Worm (Caenorhabditis elegans): Measurements from ENCODE around the gene cpg-2.

The cpg-2 gene

ce11 chrIII:7146341-7146740 is 42.6 kb upstream of the cpg-2 start:
- no peak for TF ChIP-seq ceh-82 (tag; optimal IDR thresholded peaks at IDR 0.05)
- TF ChIP-seq ces-1 (GFP tag; optimal IDR thresholded peaks at IDR 0.05), result no peak
- TF ChIP-seq nhr-47 (tag; optimal IDR thresholded peaks at IDR 0.05), result no peak
- no peak for TF ChIP-seq mab-9 (GFP tag; IDR thresholded peaks at IDR 0.05)
- no peak for TF ChIP-seq nhr-11 (tag; optimal IDR thresholded peaks at IDR 0.05)
- no peak for TF ChIP-seq sptf-1 (tag; optimal IDR thresholded peaks at IDR 0.05)
- no peak for TF ChIP-seq lin-14 (GFP tag; optimal IDR thresholded peaks at IDR 0.05)
- TF ChIP-seq pax-3 (tag; optimal IDR thresholded peaks at IDR 0.05), result no peak
- TF ChIP-seq vab-15 (tag; optimal IDR thresholded peaks at IDR 0.05), result no peak

DNA sequence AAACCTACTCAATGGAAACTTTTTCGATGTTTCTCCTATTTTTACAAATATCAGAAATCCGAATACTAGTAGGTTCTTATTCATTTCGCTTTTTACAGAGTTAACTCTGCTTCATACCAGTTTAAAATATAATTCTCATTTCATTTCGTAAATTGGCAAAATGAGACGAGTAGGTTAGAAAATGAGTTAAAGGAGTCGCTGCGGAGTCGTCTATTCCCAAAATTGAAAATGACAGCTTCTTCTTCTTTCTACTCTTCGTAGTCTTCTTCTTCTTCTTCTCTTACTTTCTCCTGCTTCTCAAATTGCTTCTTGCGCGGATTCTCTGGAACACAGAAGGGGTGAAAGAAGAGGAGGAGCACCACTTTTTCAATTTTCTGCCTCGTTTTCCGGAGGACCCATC is 41.0 kb upstream of the cpg-2 start, which contains the start of gene glr-2:
Gene glr-2 (minus strand): TSS at position 211 of the 400 bp plus-strand sequence.
- TF ChIP-seq dsc-1 (tag; optimal IDR thresholded peaks at IDR 0.05) (no peak), lin-14 (GFP tag; optimal IDR thresholded peaks at IDR 0.05) (peak; percentile 35), nhr-85 (tag) (no peak), mdl-1 (tag; optimal IDR thresholded peaks at IDR 0.05) (no peak), ceh-8 (GFP tag; optimal IDR thresholded peaks at IDR 0.05) (peak; percentile 13), nhr-28 (tag; optimal IDR thresholded peaks at IDR 0.05) (no peak), snpc-4 (tag; optimal IDR thresholded peaks at IDR 0.05) (no peak), tlp-1 (tag; optimal IDR thresholded peaks at IDR 0.05) (no peak), rnt-1 (tag; optimal IDR thresholded peaks at IDR 0.05) (no peak), tbx-2 (tag; optimal IDR thresholded peaks at IDR 0.05) (no peak), aly-2 (tag; optimal IDR thresholded peaks at IDR 0.05) (no peak)

DNA sequence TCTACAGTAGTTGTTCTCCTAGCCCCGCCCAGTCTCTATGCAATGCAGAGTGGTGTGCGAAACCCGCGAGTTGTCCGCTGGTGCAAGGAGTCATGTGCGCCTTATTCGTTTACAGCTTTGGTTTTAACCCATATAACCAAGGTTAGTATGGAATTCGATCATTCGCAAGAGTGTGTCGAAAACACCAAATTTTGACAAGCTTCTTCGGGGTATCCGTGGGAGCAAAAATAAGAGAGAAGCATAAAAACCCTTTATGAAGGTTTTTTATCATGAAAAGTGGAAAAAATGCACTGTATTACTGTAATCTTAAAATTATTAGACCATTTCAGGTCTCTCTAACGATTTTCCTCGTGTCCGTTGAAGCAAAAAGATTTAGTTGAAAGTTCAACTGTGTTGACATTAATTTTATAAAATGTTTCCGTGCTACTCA is 38.4 kb upstream of the cpg-2 start:
- TF ChIP-seq nhr-237 (tag; optimal IDR thresholded peaks at IDR 0.05) (no peak), efl-1 (optimal IDR thresholded peaks at IDR 0.05) (peak in 1 of 2 experiments; percentile 41), efl-1 (GFP tag; optimal IDR thresholded peaks at IDR 0.05 in 1 of 2) (peak in 1 of 2 experiments; percentile 50), alr-1 (tag; optimal IDR thresholded peaks at IDR 0.05; ENCODE audit: borderline replicate concordance) (no peak), fkh-4 (tag; optimal IDR thresholded peaks at IDR 0.05; ENCODE audit: borderline replicate concordance) (no peak), ama-1 (optimal IDR thresholded peaks at IDR 0.05) (peak; percentile 42), lin-35 (GFP tag; optimal IDR thresholded peaks at IDR 0.05) (no peak), unc-30 (tag; optimal IDR thresholded peaks at IDR 0.05) (no peak), irx-1 (tag; optimal IDR thresholded peaks at IDR 0.05) (no peak), sup-37 (GFP tag; optimal IDR thresholded peaks at IDR 0.05) (no peak), snu-23 (GFP tag; optimal IDR thresholded peaks at IDR 0.05) (peak; percentile 45), ceh-63 (GFP tag; optimal IDR thresholded peaks at IDR 0.05) (no peak), aha-1 (tag; optimal IDR thresholded peaks at IDR 0.05) (no peak), C16A3.4 (tag; optimal IDR thresholded peaks at IDR 0.05) (no peak), C34B4.2 (tag; optimal IDR thresholded peaks at IDR 0.05) (no peak), sptf-1 (tag; optimal IDR thresholded peaks at IDR 0.05) (no peak), zip-4 (GFP tag; optimal IDR thresholded peaks at IDR 0.05) (peak; percentile 32), unc-62 (GFP tag; optimal IDR thresholded peaks at IDR 0.05) (no peak), nhr-47 (tag; optimal IDR thresholded peaks at IDR 0.05) (peak; percentile 74), dsc-1 (tag; optimal IDR thresholded peaks at IDR 0.05) (peak; percentile 33), nhr-77 (tag; optimal IDR thresholded peaks at IDR 0.05) (no peak), nhr-84 (tag; optimal IDR thresholded peaks at IDR 0.05) (no peak), nhr-76 (tag; optimal IDR thresholded peaks at IDR 0.05) (no peak), jun-1 (tag; optimal IDR thresholded peaks at IDR 0.05) (no peak), swsn-7 (tag; optimal IDR thresholded peaks at IDR 0.05) (peak; percentile 56), ztf-4 (tag; optimal IDR thresholded peaks at IDR 0.05) (no peak), ztf-11 (tag; optimal IDR thresholded peaks at IDR 0.05) (no peak), ceh-82 (tag; optimal IDR thresholded peaks at IDR 0.05) (no peak), hlh-17 (GFP tag; optimal IDR thresholded peaks at IDR 0.05; ENCODE audit: borderline replicate concordance) (no peak), elt-3 (tag; optimal IDR thresholded peaks at IDR 0.05) (no peak), mep-1 (tag; optimal IDR thresholded peaks at IDR 0.05) (no peak), efl-3 (GFP tag; optimal IDR thresholded peaks at IDR 0.05) (no peak), ceh-90 (tag; optimal IDR thresholded peaks at IDR 0.05) (no peak), ces-1 (GFP tag; optimal IDR thresholded peaks at IDR 0.05) (no peak), vab-15 (tag; optimal IDR thresholded peaks at IDR 0.05) (no peak), rnt-1 (tag; optimal IDR thresholded peaks at IDR 0.05) (peak; percentile 33), xbp-1 (tag; optimal IDR thresholded peaks at IDR 0.05) (peak; percentile 3), ceh-88 (GFP tag; IDR thresholded peaks at IDR 0.05) (0 out of 2 replicates have a peak, but pooled peaks have one; percentile 29)

Measured in whole organism, L1 larva.